Fruit fly (Drosophila melanogaster): ENCODE results near the gene CG45116.
"Not testable (repeated sequence)": the region's sequence is repeated elsewhere in the genome, so short reads cannot be mapped to it uniquely, and the experiment has no call there.

Gene CG45116

dm6 chr3L:22720694-22721270 is 21.5 kb downstream of the CG45116 start, which contains the start of gene mael:
Gene mael, plus strand, starts transcription at chr3L:22721203.
- TF ChIP-seq noc (tag; optimal IDR thresholded peaks at IDR 0.05): not testable (repeated sequence)

dm6 chr3L:22721991-22722390 is 22.8 kb downstream of the CG45116 start, which contains the start of gene CG14451:
Gene CG14451, minus strand, starts transcription at chr3L:22722091.
- TF ChIP-seq noc (tag; optimal IDR thresholded peaks at IDR 0.05): no peak

dm6 chr3L:22724046-22724771 is 25.0 kb downstream of the CG45116 start:
- TF ChIP-seq noc (tag; optimal IDR thresholded peaks at IDR 0.05): no peak

- TF ChIP-seq noc (tag; optimal IDR thresholded peaks at IDR 0.05): no peak
Observed at dm6 chr3L:22727739-22728335, 28.6 kb downstream of the CG45116 start, which contains the start of the genes CG14450 and CG11367. Gene CG14450, minus strand, starts transcription at chr3L:22727789. Gene CG11367, plus strand, starts transcription at chr3L:22728111.

- no peak for TF ChIP-seq noc (tag; optimal IDR thresholded peaks at IDR 0.05)
Observed at dm6 chr3L:22729466-22729865, 30.2 kb downstream of the CG45116 start, which contains the start of gene CG32454. Gene CG32454, plus strand, starts transcription at chr3L:22729766.

- TF ChIP-seq noc (tag; optimal IDR thresholded peaks at IDR 0.05): no peak
Observed at dm6 chr3L:22731393-22731792, 32.2 kb downstream of the CG45116 start.

dm6 chr3L:22733607-22734006 is 34.4 kb downstream of the CG45116 start:
- no peak for TF ChIP-seq noc (tag; optimal IDR thresholded peaks at IDR 0.05)

- TF ChIP-seq noc (tag; optimal IDR thresholded peaks at IDR 0.05): peak; percentile 28
Observed at dm6 chr3L:22737732-22738611, 38.7 kb downstream of the CG45116 start, which contains the start of gene CG11241. Gene CG11241, minus strand, starts transcription at chr3L:22738420.

- peak; percentile 91 for TF ChIP-seq noc (tag; optimal IDR thresholded peaks at IDR 0.05)
Observed at dm6 chr3L:22741389-22742120, 42.3 kb downstream of the CG45116 start, which contains the start of gene CG7369. Gene CG7369, plus strand, starts transcription at chr3L:22741793.

dm6 chr3L:22742121-22742531 is 42.9 kb downstream of the CG45116 start:
- no peak for TF ChIP-seq noc (tag; optimal IDR thresholded peaks at IDR 0.05)

dm6 chr3L:22742945-22743582 is 43.8 kb downstream of the CG45116 start:
- no peak for TF ChIP-seq noc (tag; optimal IDR thresholded peaks at IDR 0.05)

dm6 chr3L:22749147-22749550 is 49.9 kb downstream of the CG45116 start, which contains the start of gene SPoCk:
Gene SPoCk, plus strand, starts transcription at chr3L:22749444.
- TF ChIP-seq noc (tag; optimal IDR thresholded peaks at IDR 0.05): no peak

Measured in whole organism, larva.